Fruit fly (Drosophila melanogaster) whole organism, embryonic: Measurements from ENCODE around the gene CG33298.

Experiments
- Bteb2 ChIP-seq: fragments of 200-800 bp; sonication (Bioruptor generic); optimal IDR thresholded peaks from 2 replicates; lab custom pipeline; 2016; ENCODE audit warnings: missing biosample characterization, missing genetic modification characterization
- CG11723 ChIP-seq: fragments of 200-800 bp; sonication (Bioruptor generic); optimal IDR thresholded peaks from 2 replicates; lab custom pipeline; 2017; ENCODE audit warnings: missing biosample characterization, mild to moderate bottlenecking, missing genetic modification characterization
- CG12155 ChIP-seq: fragments of 200-800 bp; sonication (Bioruptor generic); optimal IDR thresholded peaks from 3 replicates; lab custom pipeline; 2016; ENCODE audit warnings: missing biosample characterization, missing genetic modification characterization
- CG15269 ChIP-seq: fragments of 200-800 bp; sonication (Bioruptor generic); optimal IDR thresholded peaks from 2 replicates; lab custom pipeline; 2018; ENCODE audit warnings: missing biosample characterization, mild to moderate bottlenecking, missing genetic modification characterization, moderate library complexity
- CG16779 ChIP-seq: fragments of 200-800 bp; sonication (Bioruptor generic); IDR thresholded peaks from 2 replicates; pipeline ENCODE4 v1.3.6; 2022; ENCODE audit warnings: missing biosample characterization, missing genetic modification characterization
- CG2116 ChIP-seq: fragments of 200-800 bp; sonication (Bioruptor generic); optimal IDR thresholded peaks from 3 replicates; lab custom pipeline; 2018; ENCODE audit warnings: missing biosample characterization, mild to moderate bottlenecking, missing genetic modification characterization
- CG2129 ChIP-seq: fragments of 200-800 bp; sonication (Bioruptor generic); IDR thresholded peaks from 2 replicates; pipeline ENCODE4 v1.3.6; 2022; ENCODE audit warnings: missing biosample characterization, missing genetic modification characterization; ENCODE audit not compliant: partially characterized antibody
- CG30403 ChIP-seq: fragments of 200-800 bp; sonication (Bioruptor generic); optimal IDR thresholded peaks from 3 replicates; lab custom pipeline; 2016; ENCODE audit warnings: missing biosample characterization, missing genetic modification characterization
- CG33213 ChIP-seq: fragments of 200-800 bp; sonication (Bioruptor generic); optimal IDR thresholded peaks from 3 replicates; lab custom pipeline; 2016; ENCODE audit warnings: missing biosample characterization, missing genetic modification characterization
- CG6683 ChIP-seq: fragments of 200-800 bp; sonication (Bioruptor generic); optimal IDR thresholded peaks from 2 replicates; lab custom pipeline; 2017; ENCODE audit warnings: missing biosample characterization, mild to moderate bottlenecking, missing genetic modification characterization, missing genetic modification reagents
- CG6689 ChIP-seq: fragments of 200-800 bp; sonication (Bioruptor generic); IDR thresholded peaks from 2 replicates; pipeline ENCODE4 v1.3.6; 2022; ENCODE audit warnings: missing biosample characterization, missing genetic modification characterization
- CG6854 ChIP-seq: fragments of 200-800 bp; sonication (Bioruptor generic); optimal IDR thresholded peaks from 3 replicates; lab custom pipeline; 2017; ENCODE audit warnings: missing biosample characterization, mild to moderate bottlenecking, missing genetic modification characterization
- CG8765 ChIP-seq: fragments of 200-800 bp; sonication (Bioruptor generic); IDR thresholded peaks from 2 replicates; pipeline ENCODE4 v1.3.6; 2022; ENCODE audit warnings: missing biosample characterization, missing genetic modification characterization
- CG8944 ChIP-seq: fragments of 200-800 bp; sonication (Bioruptor generic); optimal IDR thresholded peaks from 3 replicates; lab custom pipeline; 2016; ENCODE audit warnings: missing biosample characterization, missing genetic modification characterization
- CG9215 ChIP-seq: fragments of 200-800 bp; sonication (Bioruptor generic); IDR thresholded peaks from 2 replicates; pipeline ENCODE4 v1.3.6; 2022; ENCODE audit warnings: missing biosample characterization, missing genetic modification characterization
- Chrac-16 ChIP-seq: fragments of 200-800 bp; sonication (Bioruptor generic); optimal IDR thresholded peaks from 3 replicates; lab custom pipeline; 2016; ENCODE audit warnings: missing biosample characterization, missing genetic modification characterization
- D19B ChIP-seq: fragments of 200-800 bp; sonication (Bioruptor generic); optimal IDR thresholded peaks from 2 replicates; lab custom pipeline; 2017; ENCODE audit warnings: missing biosample characterization, mild to moderate bottlenecking, missing genetic modification characterization
- Dip2 ChIP-seq: fragments of 200-800 bp; sonication (Bioruptor generic); IDR thresholded peaks from 2 replicates; pipeline ENCODE4 v1.3.6; 2022; ENCODE audit warnings: missing biosample characterization, missing genetic modification characterization
- Dip3 ChIP-seq: fragments of 200-800 bp; sonication (Bioruptor generic); optimal IDR thresholded peaks from 3 replicates; lab custom pipeline; 2016; ENCODE audit warnings: missing biosample characterization, missing genetic modification characterization
- Ets97D ChIP-seq: fragments of 200-800 bp; sonication (Bioruptor generic); optimal IDR thresholded peaks from 3 replicates; lab custom pipeline; 2016; ENCODE audit warnings: missing biosample characterization, missing genetic modification characterization
- Hr3 ChIP-seq: fragments of 200-800 bp; sonication (Bioruptor generic); optimal IDR thresholded peaks from 3 replicates; lab custom pipeline; 2016; ENCODE audit warnings: missing biosample characterization, missing genetic modification characterization
- Mad ChIP-seq: fragments of 200-800 bp; sonication (Bioruptor generic); optimal IDR thresholded peaks from 2 replicates; lab custom pipeline; 2016; ENCODE audit warnings: missing biosample characterization, missing genetic modification characterization
- Med ChIP-seq: fragments of 200-800 bp; sonication (Bioruptor generic); peaks from one replicate; lab custom pipeline; 2016; ENCODE audit warnings: missing biosample characterization, missing genetic modification characterization, mild to moderate bottlenecking, inconsistent platforms, moderate library complexity
- Meics ChIP-seq: fragments of 200-800 bp; sonication (Bioruptor generic); optimal IDR thresholded peaks from 2 replicates; lab custom pipeline; 2017; ENCODE audit warnings: missing biosample characterization, mild to moderate bottlenecking, missing genetic modification characterization
- NFAT ChIP-seq: fragments of 200-800 bp; sonication (Bioruptor generic); IDR thresholded peaks from 2 replicates; pipeline ENCODE4 v1.3.6; 2022; ENCODE audit warnings: missing biosample characterization, missing genetic modification characterization
- Opbp ChIP-seq: fragments of 200-800 bp; sonication (Bioruptor generic); IDR thresholded peaks from 3 replicates; pipeline ENCODE4 v1.3.6; 2022; ENCODE audit warnings: missing biosample characterization, missing genetic modification characterization; ENCODE audit not compliant: partially characterized antibody
- Ravus ChIP-seq: fragments of 200-800 bp; sonication (Bioruptor generic); IDR thresholded peaks from 2 replicates; pipeline ENCODE4 v1.3.6; 2022; ENCODE audit warnings: missing biosample characterization, missing genetic modification characterization
- Rx ChIP-seq: fragments of 200-800 bp; sonication (Bioruptor generic); IDR thresholded peaks from 2 replicates; pipeline ENCODE4 v1.3.6; 2022; ENCODE audit warnings: missing biosample characterization, missing genetic modification characterization
- aop ChIP-seq: fragments of 200-800 bp; sonication (Bioruptor generic); IDR thresholded peaks from 2 replicates; pipeline ENCODE4 v1.3.6; 2022; ENCODE audit warnings: missing biosample characterization, missing genetic modification characterization
- bab2 ChIP-seq: fragments of 200-800 bp; sonication (Bioruptor generic); optimal IDR thresholded peaks from 2 replicates; lab custom pipeline; 2016; ENCODE audit warnings: missing biosample characterization, missing genetic modification characterization
- btn ChIP-seq: fragments of 200-800 bp; sonication (Bioruptor generic); optimal IDR thresholded peaks from 2 replicates; lab custom pipeline; 2016; ENCODE audit warnings: missing biosample characterization, missing genetic modification characterization
- cad ChIP-seq: fragments of >200 bp; optimal IDR thresholded peaks from 2 replicates; lab custom pipeline; 2017; ENCODE audit warnings: missing biosample characterization, missing genetic modification characterization
- cato ChIP-seq: fragments of 200-800 bp; sonication (Bioruptor generic); optimal IDR thresholded peaks from 2 replicates; lab custom pipeline; 2016; ENCODE audit warnings: missing biosample characterization, missing genetic modification characterization, borderline replicate concordance
- crc ChIP-seq: fragments of 200-800 bp; sonication (Bioruptor generic); optimal IDR thresholded peaks from 2 replicates; lab custom pipeline; 2016; ENCODE audit warnings: missing biosample characterization, missing genetic modification characterization
- dimm ChIP-seq: fragments of 200-800 bp; sonication (Bioruptor generic); IDR thresholded peaks from 2 replicates; pipeline ENCODE4 v1.3.6; 2022; ENCODE audit warnings: missing biosample characterization, missing genetic modification characterization
- ham ChIP-seq: fragments of 200-800 bp; sonication (Bioruptor generic); IDR thresholded peaks from 2 replicates; pipeline ENCODE4 v1.3.6; 2022; ENCODE audit warnings: missing biosample characterization, missing genetic modification characterization
- hth ChIP-seq: fragments of >200 bp; optimal IDR thresholded peaks from 2 replicates; lab custom pipeline; 2017; ENCODE audit warnings: inconsistent platforms
- inv ChIP-seq: fragments of 200-800 bp; sonication (Bioruptor generic); IDR thresholded peaks from 2 replicates; pipeline ENCODE4 v1.3.6; 2022; ENCODE audit warnings: missing biosample characterization, missing genetic modification characterization; ENCODE audit not compliant: partially characterized antibody
- lov ChIP-seq, 2 experiments: fragments of 200-800 bp in 1 of 2; fragments of >200 bp in 1 of 2; sonication (Bioruptor generic) in 1 of 2; IDR thresholded peaks in 1 of 2; optimal IDR thresholded peaks in 1 of 2; 2 replicates in 1 of 2; 3 replicates in 1 of 2; pipeline versions ENCODE4 v1.3.6 to Lab custom; 2017 to 2022; ENCODE audit warnings: missing biosample characterization in 1 of 2, missing genetic modification characterization in 1 of 2
- luna ChIP-seq: fragments of 200-800 bp; sonication (Bioruptor generic); optimal IDR thresholded peaks from 2 replicates; lab custom pipeline; 2016; ENCODE audit warnings: missing biosample characterization, missing genetic modification characterization
- mld ChIP-seq: fragments of 200-800 bp; sonication (Bioruptor generic); IDR thresholded peaks from 3 replicates; pipeline ENCODE4 v1.3.6; 2022; ENCODE audit warnings: missing biosample characterization, missing genetic modification characterization; ENCODE audit not compliant: partially characterized antibody
- pb ChIP-seq: fragments of 200-800 bp; sonication (Bioruptor generic); optimal IDR thresholded peaks from 3 replicates; lab custom pipeline; 2016; ENCODE audit warnings: missing biosample characterization, missing genetic modification characterization
- pfk ChIP-seq: fragments of 200-800 bp; sonication (Bioruptor generic); optimal IDR thresholded peaks from 2 replicates; lab custom pipeline; 2018; ENCODE audit warnings: missing biosample characterization, mild to moderate bottlenecking, missing genetic modification characterization, moderate library complexity
- prd ChIP-seq, 3 experiments: fragments of >200 bp in 2 of 3; fragments of 200-800 bp in 1 of 3; sonication (Bioruptor generic) in 1 of 3; optimal IDR thresholded peaks in 2 of 3; IDR thresholded peaks in 1 of 3; 2 replicates in 2 of 3; 3 replicates in 1 of 3; pipeline versions ENCODE4 v1.3.6 to Lab custom; 2017 to 2022; ENCODE audit warnings: missing biosample characterization in 1 of 3, missing genetic modification characterization in 1 of 3
- pum ChIP-seq: fragments of 200-800 bp; sonication (Bioruptor generic); optimal IDR thresholded peaks from 2 replicates; lab custom pipeline; 2016; ENCODE audit warnings: missing biosample characterization, missing genetic modification characterization
- sens ChIP-seq: fragments of 200-800 bp; sonication (Bioruptor generic); peaks from one replicate; lab custom pipeline; 2016; ENCODE audit warnings: missing biosample characterization, missing genetic modification characterization
- sens-2 ChIP-seq: fragments of 200-800 bp; sonication (Bioruptor generic); IDR thresholded peaks from 2 replicates; pipeline ENCODE4 v1.3.6; 2022; ENCODE audit warnings: missing biosample characterization, missing genetic modification characterization
- sob ChIP-seq: fragments of 200-800 bp; sonication (Bioruptor generic); IDR thresholded peaks from 2 replicates; pipeline ENCODE4 v1.3.6; 2022; ENCODE audit warnings: missing biosample characterization, missing genetic modification characterization
- sqz ChIP-seq: fragments of 200-800 bp; sonication (Bioruptor generic); optimal IDR thresholded peaks from 3 replicates; lab custom pipeline; 2018; ENCODE audit warnings: missing biosample characterization, mild to moderate bottlenecking, missing genetic modification characterization
- tup ChIP-seq: fragments of 200-800 bp; sonication (Bioruptor generic); optimal IDR thresholded peaks from 2 replicates; lab custom pipeline; 2016; ENCODE audit warnings: missing biosample characterization, mild to moderate bottlenecking, missing genetic modification characterization, moderate library complexity
- z ChIP-seq: fragments of 200-800 bp; sonication (Bioruptor generic); IDR thresholded peaks from 3 replicates; pipeline ENCODE4 v1.3.6; 2022; ENCODE audit warnings: missing biosample characterization, missing genetic modification characterization
- zfh2 ChIP-seq: fragments of 200-800 bp; sonication (Bioruptor generic); optimal IDR thresholded peaks from 2 replicates; lab custom pipeline; 2016; ENCODE audit warnings: missing biosample characterization, missing genetic modification characterization

The CG33298 gene

DNA sequence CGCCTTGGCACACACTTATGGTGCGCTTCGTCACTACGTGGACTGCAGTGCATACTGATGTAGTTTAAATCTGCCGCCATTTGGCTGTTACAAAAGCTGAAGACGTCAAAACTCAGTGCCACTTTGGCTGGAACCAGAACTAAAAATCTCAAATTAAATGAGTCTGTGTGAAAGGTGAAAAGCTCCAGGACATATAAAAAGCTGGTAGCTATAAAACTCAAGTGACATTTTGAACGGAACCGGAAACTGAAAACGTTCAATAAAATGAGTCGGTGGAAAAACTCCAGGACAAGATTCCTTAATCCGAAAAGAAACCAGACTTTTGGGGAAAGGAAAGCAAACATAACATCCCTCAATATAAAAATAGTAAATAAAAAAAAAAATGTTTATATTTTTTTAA, 4.5 kb upstream of the CG33298 start (continued):
- TF ChIP-seq zfh2 (no peak), CG9215 (GFP tag; lab: Robert Waterston, UW) (no peak; the same call in 1 of the 2 replicates), sens-2 (GFP tag; lab: Robert Waterston, UW) (peak; percentile 21; the same call in 1 of the 2 replicates), Opbp (GFP tag; lab: Robert Waterston, UW) (no peak), Ravus (GFP tag; lab: Robert Waterston, UW) (no peak), CG8944 (GFP tag; lab: Kevin White, UChicago) (no peak), Chrac-16 (GFP tag; lab: Kevin White, UChicago) (no peak), hth (no peak), Rx (GFP tag; lab: Robert Waterston, UW) (peak; percentile 39), z (GFP tag; lab: Robert Waterston, UW) (no peak), CG12155 (GFP tag; lab: Kevin White, UChicago) (no peak), sens (GFP tag; lab: Kevin White, UChicago) (peak; percentile 86), Hr3 (GFP tag; lab: Kevin White, UChicago) (no peak), Dip3 (GFP tag; lab: Kevin White, UChicago) (no peak), pfk (peak; percentile 67), sob (GFP tag; lab: Robert Waterston, UW) (peak; percentile 85), cato (GFP tag; lab: Kevin White, UChicago) (no peak), CG2116 (GFP tag; lab: Kevin White, UChicago) (no peak), lov (optimal IDR thresholded peaks at IDR 0.05; lab: Kevin White, UChicago) (no peak), lov (GFP tag; IDR thresholded peaks at IDR 0.05; lab: Robert Waterston, UW) (peak; percentile 83; the same call in 2 of the 3 replicates), inv (no peak), pb (GFP tag; lab: Kevin White, UChicago) (peak; percentile 1), Mad (GFP tag; lab: Kevin White, UChicago) (no peak), aop (GFP tag; lab: Robert Waterston, UW) (no peak), ham (GFP tag; lab: Robert Waterston, UW) (no peak), NFAT (GFP tag; lab: Robert Waterston, UW) (peak; percentile 77; the same call in 1 of the 2 replicates), bab2 (GFP tag; lab: Kevin White, UChicago) (no peak), tup (no peak), CG2129 (GFP tag; lab: Robert Waterston, UW) (no peak), CG16779 (peak; percentile 4; the same call in 1 of the 2 replicates), Ets97D (GFP tag; lab: Kevin White, UChicago) (peak; percentile 99), crc (GFP tag; lab: Kevin White, UChicago) (no peak), btn (no peak), Med (peak; percentile 96), CG15269 (tag; lab: Kevin White, UChicago) (no peak), CG8765 (GFP tag; lab: Robert Waterston, UW) (no peak), CG6854 (GFP tag; lab: Kevin White, UChicago) (peak; percentile 26), cad (GFP tag; lab: Kevin White, UChicago) (no peak), D19B (GFP tag; lab: Kevin White, UChicago) (peak; percentile 33), CG11723 (GFP tag; lab: Kevin White, UChicago) (no peak), dimm (GFP tag; lab: Robert Waterston, UW) (no peak), sqz (peak; percentile 50), CG6689 (GFP tag; lab: Robert Waterston, UW) (peak; percentile 44), Dip2 (GFP tag; lab: Robert Waterston, UW) (no peak), Bteb2 (no peak), luna (GFP tag; lab: Kevin White, UChicago) (no peak), CG33213 (GFP tag; lab: Kevin White, UChicago) (peak; percentile 73), prd (optimal IDR thresholded peaks at IDR 0.05; lab: Kevin White, UChicago) (no peak), prd (GFP tag; IDR thresholded peaks at IDR 0.05; lab: Robert Waterston, UW) (0 out of 3 replicates have a peak, but pooled peaks have one; percentile 17), CG6683 (GFP tag; lab: Kevin White, UChicago) (peak; percentile 66), mld (no peak), pum (no peak), Meics (GFP tag; lab: Kevin White, UChicago) (peak; percentile 86), CG30403 (no peak)
